Fruit fly (Drosophila melanogaster): Measurements from ENCODE around the gene CG2162.

The CG2162 gene

DNA sequence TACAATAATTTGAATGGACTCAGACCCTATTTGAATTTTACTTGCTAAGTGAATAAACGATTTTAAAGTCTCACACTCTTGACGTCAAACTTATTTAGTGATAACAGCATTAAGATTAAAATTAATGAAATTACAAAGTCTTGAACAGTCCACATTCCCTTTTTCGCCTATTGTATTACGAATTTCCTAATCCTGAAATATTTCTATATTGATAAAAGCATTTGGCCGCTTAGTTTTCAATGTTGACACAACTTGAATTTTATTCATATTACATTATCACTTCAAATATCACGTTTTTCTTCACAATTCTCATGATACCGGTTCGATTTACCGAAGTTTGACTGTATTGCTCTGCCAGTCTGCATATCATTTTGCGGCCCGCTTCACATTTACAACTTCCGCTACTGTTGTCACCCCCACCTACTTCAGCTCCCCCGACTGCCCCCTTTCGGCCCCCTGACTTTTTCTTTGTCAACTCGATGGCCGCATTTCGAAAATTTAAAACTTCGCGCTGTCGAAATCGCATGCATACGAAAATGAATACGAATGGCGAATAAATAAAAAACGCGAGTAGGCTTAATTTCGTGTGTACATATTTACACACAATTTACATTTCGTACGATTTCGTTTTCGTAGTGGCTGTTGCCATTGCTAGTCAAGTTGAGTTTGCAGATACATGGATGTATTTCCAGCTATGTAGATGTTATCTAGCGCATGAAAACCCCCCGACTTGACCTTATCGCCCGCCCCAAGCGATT is 43.6 kb downstream of the CG2162 start (continued):
- no peak for TF ChIP-seq CG31388 (GFP tag; optimal IDR thresholded peaks at IDR 0.05)
- TF ChIP-seq CG13296 (GFP tag; optimal IDR thresholded peaks at IDR 0.05) = peak; percentile 80
- no peak for TF ChIP-seq stwl (tag; optimal IDR thresholded peaks at IDR 0.05)
- no peak for TF ChIP-seq mam (GFP tag; optimal IDR thresholded peaks at IDR 0.05)
- TF ChIP-seq CG10147 (GFP tag; optimal IDR thresholded peaks at IDR 0.05) = peak; percentile 21
- peak; percentile 27 for TF ChIP-seq Xbp1 (GFP tag; optimal IDR thresholded peaks at IDR 0.05)
- TF ChIP-seq E2f2 (GFP tag; IDR thresholded peaks at IDR 0.05) = peak; percentile 50
- no peak for TF ChIP-seq CG16813 (GFP tag; IDR thresholded peaks at IDR 0.05; ENCODE audit: partially characterized antibody)
- no peak for TF ChIP-seq zf30C (GFP tag; optimal IDR thresholded peaks at IDR 0.05)
- no peak for TF ChIP-seq CG8290 (GFP tag; optimal IDR thresholded peaks at IDR 0.05)
- TF ChIP-seq CG8290 (tag; optimal IDR thresholded peaks at IDR 0.05) = peak in 1 of 2 experiments; percentile 72
- peak; percentile 32 for TF ChIP-seq scrt (GFP tag; optimal IDR thresholded peaks at IDR 0.05)
- no peak for TF ChIP-seq gfzf (GFP tag; optimal IDR thresholded peaks at IDR 0.05)
- TF ChIP-seq trem (tag; optimal IDR thresholded peaks at IDR 0.05) = no peak
- TF ChIP-seq tgo (GFP tag; IDR thresholded peaks at IDR 0.05) = peak; percentile 27; the same call in 1 of the 3 replicates
- TF ChIP-seq yki (optimal IDR thresholded peaks at IDR 0.05) = no peak
- TF ChIP-seq knrl (GFP tag; IDR thresholded peaks at IDR 0.05; ENCODE audit: partially characterized antibody) = no peak
- TF ChIP-seq exex (tag; optimal IDR thresholded peaks at IDR 0.05) = no peak
- TF ChIP-seq maf-S (GFP tag; optimal IDR thresholded peaks at IDR 0.05) = no peak
- TF ChIP-seq sug (tag; optimal IDR thresholded peaks at IDR 0.05) = peak; percentile 25
- peak; percentile 22 for TF ChIP-seq PHDP (tag; optimal IDR thresholded peaks at IDR 0.05)
- no peak for TF ChIP-seq twi (tag; optimal IDR thresholded peaks at IDR 0.05)
- no peak for TF ChIP-seq cad (GFP tag; optimal IDR thresholded peaks at IDR 0.05)
- TF ChIP-seq CoRest (tag; optimal IDR thresholded peaks at IDR 0.05) = peak; percentile 69
- peak; percentile 48 for TF ChIP-seq fd96Cb (tag; optimal IDR thresholded peaks at IDR 0.05)
- TF ChIP-seq Dref (GFP tag; IDR thresholded peaks at IDR 0.05) = no peak
- TF ChIP-seq CG6175 (GFP tag; IDR thresholded peaks at IDR 0.05) = no peak
- TF ChIP-seq Bteb2 (GFP tag; optimal IDR thresholded peaks at IDR 0.05) = no peak
- TF ChIP-seq nmo (GFP tag; optimal IDR thresholded peaks at IDR 0.05) = peak; percentile 36
- no peak for TF ChIP-seq nerfin-1 (tag; optimal IDR thresholded peaks at IDR 0.05)
- TF ChIP-seq NfI (GFP tag; optimal IDR thresholded peaks at IDR 0.05) = peak; percentile 0
- TF ChIP-seq CG15514 (GFP tag; optimal IDR thresholded peaks at IDR 0.05) = peak; percentile 53
- no peak for TF ChIP-seq br (optimal IDR thresholded peaks at IDR 0.05)
- TF ChIP-seq Blimp-1 (GFP tag; optimal IDR thresholded peaks at IDR 0.05) = peak; percentile 5
- no peak for TF ChIP-seq z (GFP tag; IDR thresholded peaks at IDR 0.05)
- peak; percentile 52 for TF ChIP-seq CG18262 (tag; optimal IDR thresholded peaks at IDR 0.05)
- no peak for TF ChIP-seq CG16779 (GFP tag; IDR thresholded peaks at IDR 0.05)
- no peak for TF ChIP-seq croc (GFP tag; conservative IDR thresholded peaks at IDR 0.05)
- TF ChIP-seq eve (GFP tag; optimal IDR thresholded peaks at IDR 0.05) = peak in 1 of 2 experiments; percentile 80
- TF ChIP-seq CG13775 (GFP tag; optimal IDR thresholded peaks at IDR 0.05) = no peak
- no peak for TF ChIP-seq nom (GFP tag; optimal IDR thresholded peaks at IDR 0.05)
- peak; percentile 21 for TF ChIP-seq pfk (GFP tag; optimal IDR thresholded peaks at IDR 0.05)
- no peak for TF ChIP-seq bigmax (GFP tag; optimal IDR thresholded peaks at IDR 0.05)
- TF ChIP-seq CG9727 (GFP tag; optimal IDR thresholded peaks at IDR 0.05) = peak; percentile 44
- TF ChIP-seq Dip3 (GFP tag; optimal IDR thresholded peaks at IDR 0.05) = peak; percentile 16
- TF ChIP-seq CG14050 (GFP tag; IDR thresholded peaks at IDR 0.05) = peak; percentile 21; the same call in 1 of the 3 replicates
- no peak for TF ChIP-seq mld (GFP tag; IDR thresholded peaks at IDR 0.05; ENCODE audit: partially characterized antibody)
- no peak for TF ChIP-seq Bgb (GFP tag; IDR thresholded peaks at IDR 0.05; ENCODE audit: partially characterized antibody)
- TF ChIP-seq CG8388 (GFP tag; optimal IDR thresholded peaks at IDR 0.05) = peak; percentile 3
- no peak for TF ChIP-seq cg (GFP tag; optimal IDR thresholded peaks at IDR 0.05)
